Worm (Caenorhabditis elegans): Measurements from ENCODE around the gene idpp-1.

- TF ChIP-seq nhr-76 (tag; optimal IDR thresholded peaks at IDR 0.05), result no peak
- no peak for TF ChIP-seq ceh-28 (tag; optimal IDR thresholded peaks at IDR 0.05)
- TF ChIP-seq ceh-16 (tag; optimal IDR thresholded peaks at IDR 0.05), result no peak
- TF ChIP-seq pha-4 (tag; optimal IDR thresholded peaks at IDR 0.05), result no peak
- no peak for TF ChIP-seq aly-2 (tag; optimal IDR thresholded peaks at IDR 0.05)
- TF ChIP-seq ama-1 (optimal IDR thresholded peaks at IDR 0.05), result no peak
- TF ChIP-seq nhr-77 (tag; optimal IDR thresholded peaks at IDR 0.05), result no peak
- no peak for TF ChIP-seq ceh-82 (tag; optimal IDR thresholded peaks at IDR 0.05)
These were observed 32.6 kb downstream of the idpp-1 start, which contains the start of gene cyn-6 for ce11 chrIII:773114-773513.

All from whole organism, L3 larva.